Worm (Caenorhabditis elegans): Measurements from ENCODE around the gene sri-28.

DNA sequence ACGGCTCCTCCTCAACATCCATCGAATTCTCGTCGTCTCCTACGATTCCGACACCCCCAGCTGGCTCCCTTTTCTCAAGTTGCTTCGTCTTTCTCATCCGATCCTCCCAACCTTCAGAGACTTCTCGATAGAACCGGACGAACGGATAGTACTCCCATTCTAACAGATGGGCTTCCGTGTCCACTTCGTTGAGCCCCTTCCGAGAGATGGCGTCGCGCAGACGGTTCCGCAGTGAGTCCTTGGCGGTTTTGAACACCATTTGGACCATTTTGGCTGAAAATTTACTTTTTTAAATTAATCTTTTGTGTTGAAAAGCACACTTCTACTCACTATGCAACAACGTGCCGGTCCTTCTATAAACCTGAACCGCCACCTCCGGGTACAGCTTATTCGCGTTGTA, 5.2 kb downstream of the sri-28 start:
- TF ChIP-seq ztf-29 (GFP tag; IDR thresholded peaks at IDR 0.05): no peak
- no peak for TF ChIP-seq ref-1 (GFP tag; conservative IDR thresholded peaks at IDR 0.05)
- no peak for TF ChIP-seq cog-1 (tag; optimal IDR thresholded peaks at IDR 0.05)

All from whole organism, midembryonic.